Fruit fly (Drosophila melanogaster) whole organism, adult: Measurements from ENCODE around the gene CG8064.

Experiments
- CG11617 ChIP-seq: fragments of 200-800 bp; sonication (Bioruptor generic); optimal IDR thresholded peaks from 2 replicates; lab custom pipeline; 2017; ENCODE audit warnings: mild to moderate bottlenecking, missing biosample characterization, missing genetic modification reagents, missing genetic modification characterization
- CG12768 ChIP-seq: fragments of 200-800 bp; sonication (Bioruptor generic); optimal IDR thresholded peaks from 2 replicates; lab custom pipeline; 2017; ENCODE audit warnings: missing biosample characterization, missing genetic modification characterization, mild to moderate bottlenecking, moderate library complexity, missing genetic modification reagents
- CG14711 ChIP-seq: fragments of 200-800 bp; sonication (Bioruptor generic); optimal IDR thresholded peaks from 2 replicates; lab custom pipeline; 2018; ENCODE audit warnings: missing biosample characterization, mild to moderate bottlenecking, missing genetic modification characterization, moderate library complexity
- CG1620 ChIP-seq: fragments of 200-800 bp; sonication (Bioruptor generic); optimal IDR thresholded peaks from 2 replicates; lab custom pipeline; 2016; ENCODE audit warnings: missing biosample characterization, missing genetic modification characterization
- CG33017 ChIP-seq: fragments of 200-800 bp; sonication (Bioruptor generic); optimal IDR thresholded peaks from 2 replicates; lab custom pipeline; 2018; ENCODE audit warnings: missing biosample characterization, mild to moderate bottlenecking, missing genetic modification characterization, moderate library complexity
- CG5204 ChIP-seq: fragments of 200-800 bp; sonication (Bioruptor generic); optimal IDR thresholded peaks from 2 replicates; lab custom pipeline; 2016; ENCODE audit warnings: missing biosample characterization, missing genetic modification characterization
- CG7045 ChIP-seq: fragments of 200-800 bp; sonication (Bioruptor generic); optimal IDR thresholded peaks from 2 replicates; lab custom pipeline; 2017; ENCODE audit warnings: missing biosample characterization, mild to moderate bottlenecking, missing genetic modification characterization
- CG7101 ChIP-seq: fragments of 200-800 bp; sonication (Bioruptor generic); optimal IDR thresholded peaks from 2 replicates; lab custom pipeline; 2018; ENCODE audit warnings: missing biosample characterization, mild to moderate bottlenecking, missing genetic modification characterization, moderate library complexity
- Clk ChIP-seq: fragments of 200-800 bp; sonication (Bioruptor generic); optimal IDR thresholded peaks from 2 replicates; lab custom pipeline; 2017; ENCODE audit warnings: missing biosample characterization, missing genetic modification characterization
- Crg-1 ChIP-seq: fragments of 200-800 bp; sonication (Bioruptor generic); optimal IDR thresholded peaks from 2 replicates; lab custom pipeline; 2016; ENCODE audit warnings: missing biosample characterization, missing genetic modification characterization
- Hr96 ChIP-seq: fragments of 200-800 bp; sonication (Bioruptor generic); optimal IDR thresholded peaks from 2 replicates; lab custom pipeline; 2016; ENCODE audit warnings: missing biosample characterization, missing genetic modification characterization
- Mnt ChIP-seq: fragments of 200-800 bp; sonication (Bioruptor generic); optimal IDR thresholded peaks from 2 replicates; lab custom pipeline; 2016; ENCODE audit warnings: missing biosample characterization, mild to moderate bottlenecking, missing genetic modification characterization
- bab1 ChIP-seq: fragments of 200-800 bp; sonication (Bioruptor generic); optimal IDR thresholded peaks from 3 replicates; lab custom pipeline; 2019; ENCODE audit warnings: missing biosample characterization, mild to moderate bottlenecking, missing genetic modification characterization, moderate library complexity
- cic ChIP-seq: fragments of 200-800 bp; sonication (Bioruptor generic); optimal IDR thresholded peaks from 2 replicates; lab custom pipeline; 2017; ENCODE audit warnings: missing biosample characterization, mild to moderate bottlenecking, missing genetic modification characterization, moderate library complexity
- cnc ChIP-seq, 2 experiments: fragments of >200 bp; optimal IDR thresholded peaks; 2 replicates each; lab custom pipeline; 2017
- kay ChIP-seq: fragments of 200-800 bp; sonication (Bioruptor generic); peaks from one replicate; lab custom pipeline; 2016; ENCODE audit warnings: missing biosample characterization, missing genetic modification characterization, borderline replicate concordance
- ovo ChIP-seq: fragments of 200-800 bp; sonication (Bioruptor generic); optimal IDR thresholded peaks from 2 replicates; lab custom pipeline; 2016; ENCODE audit warnings: missing biosample characterization, missing genetic modification characterization
- pad ChIP-seq: fragments of 200-800 bp; sonication (Bioruptor generic); optimal IDR thresholded peaks from 3 replicates; lab custom pipeline; 2017; ENCODE audit warnings: missing biosample characterization, missing genetic modification characterization, mild to moderate bottlenecking, moderate library complexity, missing genetic modification reagents
- tj ChIP-seq: fragments of 200-800 bp; sonication (Bioruptor generic); optimal IDR thresholded peaks from 3 replicates; lab custom pipeline; 2017; ENCODE audit warnings: missing biosample characterization, mild to moderate bottlenecking, missing genetic modification characterization, moderate library complexity
- toe ChIP-seq: fragments of 200-800 bp; sonication (Bioruptor generic); optimal IDR thresholded peaks from 2 replicates; lab custom pipeline; 2016; ENCODE audit warnings: missing biosample characterization, missing genetic modification characterization

Gene CG8064

dm6 chr3R:18283441-18283840 lies at the start of gene CG8064, which contains the start of gene CG14312:
Gene CG8064 (plus strand): TSS chr3R:18283660.
Gene CG14312 (minus strand): TSS chr3R:18283528.
- TF ChIP-seq CG12768 (GFP tag; lab: Kevin White, UChicago) (no peak), Mnt (GFP tag; lab: Kevin White, UChicago) (peak; percentile 97), kay (GFP tag; lab: Kevin White, UChicago) (no peak), bab1 (GFP tag; lab: Kevin White, UChicago) (peak; percentile 11)

- TF ChIP-seq bab1 (GFP tag; lab: Kevin White, UChicago) (no peak), CG14711 (tag; lab: Kevin White, UChicago) (no peak), Mnt (GFP tag; lab: Kevin White, UChicago) (no peak), toe (GFP tag; lab: Kevin White, UChicago) (no peak), CG7045 (GFP tag; lab: Kevin White, UChicago) (no peak), cnc (optimal IDR thresholded peaks at IDR 0.05; lab: Kevin White, UChicago) (no peak), CG1620 (no peak), kay (GFP tag; lab: Kevin White, UChicago) (no peak)
Measured at dm6 chr3R:18234699-18235257, 48.7 kb upstream of the CG8064 start.

- no peak for TF ChIP-seq CG7101
- TF ChIP-seq CG14711 (tag; lab: Kevin White, UChicago): no peak
- TF ChIP-seq ovo (GFP tag; lab: Kevin White, UChicago): no peak
- TF ChIP-seq pad (GFP tag; lab: Kevin White, UChicago): peak; percentile 13
- TF ChIP-seq Mnt (GFP tag; lab: Kevin White, UChicago): no peak
- no peak for TF ChIP-seq cic (GFP tag; lab: Kevin White, UChicago)
- TF ChIP-seq CG5204 (GFP tag; lab: Kevin White, UChicago): no peak
- TF ChIP-seq CG33017 (tag; lab: Kevin White, UChicago): no peak
- peak; percentile 1 for TF ChIP-seq tj
- TF ChIP-seq cnc (optimal IDR thresholded peaks at IDR 0.05; lab: Kevin White, UChicago): no peak
- no peak for TF ChIP-seq kay (GFP tag; lab: Kevin White, UChicago)
Measured at dm6 chr3R:18235879-18236278, 47.6 kb upstream of the CG8064 start, which contains the start of gene repo. Gene repo (plus strand): TSS chr3R:18236192.

- TF ChIP-seq Crg-1: no peak
- peak; percentile 28 for TF ChIP-seq CG1620
- TF ChIP-seq CG14711 (tag; lab: Kevin White, UChicago): peak; percentile 13
- peak; percentile 53 for TF ChIP-seq Mnt (GFP tag; lab: Kevin White, UChicago)
- no peak for TF ChIP-seq Clk (GFP tag; lab: Kevin White, UChicago)
- TF ChIP-seq toe (GFP tag; lab: Kevin White, UChicago): peak; percentile 28
- TF ChIP-seq ovo (GFP tag; lab: Kevin White, UChicago): peak; percentile 8
- TF ChIP-seq CG12768 (GFP tag; lab: Kevin White, UChicago): peak; percentile 25
- TF ChIP-seq tj: no peak
- peak; percentile 50 for TF ChIP-seq bab1 (GFP tag; lab: Kevin White, UChicago)
- TF ChIP-seq pad (GFP tag; lab: Kevin White, UChicago): peak; percentile 5
- TF ChIP-seq cnc (optimal IDR thresholded peaks at IDR 0.05; lab: Kevin White, UChicago): no peak
- peak; percentile 25 for TF ChIP-seq Hr96
- TF ChIP-seq CG11617: no peak
- peak; percentile 22 for TF ChIP-seq CG7045 (GFP tag; lab: Kevin White, UChicago)
- peak; percentile 52 for TF ChIP-seq CG7101
Measured at dm6 chr3R:18242089-18242955, 41.1 kb upstream of the CG8064 start, which contains the start of the genes CG7156 and 14-3-3epsilon. Gene CG7156 (minus strand): TSS chr3R:18242159. Gene 14-3-3epsilon (plus strand): TSS chr3R:18242531.

dm6 chr3R:18243000-18243399 lies 40.5 kb upstream of the CG8064 start:
- TF ChIP-seq CG7101 (no peak), cnc (optimal IDR thresholded peaks at IDR 0.05; lab: Kevin White, UChicago) (peak in 1 of 2 experiments; percentile 35)

- TF ChIP-seq pad (GFP tag; lab: Kevin White, UChicago) (no peak), cic (GFP tag; lab: Kevin White, UChicago) (no peak), CG12768 (GFP tag; lab: Kevin White, UChicago) (no peak), kay (GFP tag; lab: Kevin White, UChicago) (peak; percentile 96), ovo (GFP tag; lab: Kevin White, UChicago) (no peak), Hr96 (peak; percentile 38), CG14711 (tag; lab: Kevin White, UChicago) (peak; percentile 94), CG33017 (tag; lab: Kevin White, UChicago) (no peak)
Measured at dm6 chr3R:18243718-18244170, 39.7 kb upstream of the CG8064 start.
